Worm (Caenorhabditis elegans): ENCODE results near the gene R07B1.5.

R07B1.5 gene

DNA sequence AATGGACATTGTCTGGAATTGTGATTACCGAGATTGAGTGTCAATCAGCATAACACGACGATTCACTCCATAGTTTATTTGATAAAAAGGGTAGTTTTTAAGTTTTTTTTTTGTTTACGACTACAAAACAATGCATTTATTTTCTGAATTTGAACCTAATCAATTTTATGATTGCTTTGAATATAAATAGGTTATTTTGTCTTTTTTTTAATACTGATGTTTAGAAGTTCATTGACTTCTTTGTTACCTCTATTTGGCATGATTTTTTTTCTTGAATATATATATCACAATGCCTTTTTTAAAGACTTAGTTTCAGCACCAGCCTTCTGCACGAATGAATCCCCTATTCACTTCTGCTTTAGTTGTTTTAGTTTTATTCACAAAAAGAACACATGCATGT, 6.1 kb downstream of the R07B1.5 start, which contains the start of gene R07B1.13:
R07B1.13 (plus strand) TSS at position 301 of the 400 bp plus-strand sequence.
- TF ChIP-seq elt-2 (tag; optimal IDR thresholded peaks at IDR 0.05) (no peak), hlh-17 (GFP tag; optimal IDR thresholded peaks at IDR 0.05; ENCODE audit: borderline replicate concordance) (no peak), efl-3 (GFP tag; optimal IDR thresholded peaks at IDR 0.05) (no peak), mdl-1 (tag; optimal IDR thresholded peaks at IDR 0.05) (no peak), snu-23 (GFP tag; optimal IDR thresholded peaks at IDR 0.05) (no peak), pqm-1 (tag; optimal IDR thresholded peaks at IDR 0.05) (no peak), blmp-1 (tag; optimal IDR thresholded peaks at IDR 0.05) (no peak), nhr-90 (tag; optimal IDR thresholded peaks at IDR 0.05; ENCODE audit: poor library complexity) (no peak), nhr-11 (tag; optimal IDR thresholded peaks at IDR 0.05) (no peak), sox-4 (tag; optimal IDR thresholded peaks at IDR 0.05) (no peak), lin-39 (tag; optimal IDR thresholded peaks at IDR 0.05) (no peak), pag-3 (tag; optimal IDR thresholded peaks at IDR 0.05; ENCODE audit: borderline replicate concordance, insufficient read depth) (no peak), Y116A8C.19 (tag; optimal IDR thresholded peaks at IDR 0.05; ENCODE audit: borderline replicate concordance) (no peak), grh-1 (GFP tag; IDR thresholded peaks at IDR 0.05) (no peak), ztf-11 (tag; optimal IDR thresholded peaks at IDR 0.05) (no peak), nhr-28 (tag; optimal IDR thresholded peaks at IDR 0.05) (no peak), unc-62 (GFP tag; optimal IDR thresholded peaks at IDR 0.05) (no peak), C04F5.9 (tag; optimal IDR thresholded peaks at IDR 0.05) (no peak)

DNA sequence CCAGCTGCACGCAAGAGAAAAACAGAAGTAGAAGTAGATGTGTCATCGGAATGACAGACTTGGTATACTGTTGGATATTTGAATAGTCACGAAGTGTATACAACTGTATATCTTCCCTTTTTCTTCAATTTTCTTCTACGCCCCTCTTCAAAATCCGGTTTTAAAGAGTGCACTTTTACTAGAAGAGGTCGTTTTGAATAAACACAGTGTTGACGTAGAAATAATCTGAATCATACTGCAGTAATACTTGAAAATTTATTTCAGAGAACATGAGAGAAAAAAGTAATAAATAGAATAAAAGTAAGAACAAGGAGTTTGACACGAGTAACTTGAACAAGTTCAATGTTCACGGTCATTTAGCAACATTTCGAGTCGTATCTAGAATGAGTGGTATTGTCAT, 9.2 kb downstream of the R07B1.5 start, which contains the start of gene R07B1.8:
R07B1.8 (minus strand) TSS at position 101 of the 400 bp plus-strand sequence.
- TF ChIP-seq pag-3 (tag; optimal IDR thresholded peaks at IDR 0.05; ENCODE audit: borderline replicate concordance, insufficient read depth) (no peak), lin-13 (GFP tag; optimal IDR thresholded peaks at IDR 0.05) (no peak), aly-2 (tag; optimal IDR thresholded peaks at IDR 0.05) (no peak), ztf-4 (tag; optimal IDR thresholded peaks at IDR 0.05) (no peak), C16A3.4 (tag; optimal IDR thresholded peaks at IDR 0.05) (no peak), tbx-2 (tag; optimal IDR thresholded peaks at IDR 0.05) (no peak), hpl-2 (GFP tag; optimal IDR thresholded peaks at IDR 0.05) (no peak), mdl-1 (tag; optimal IDR thresholded peaks at IDR 0.05) (no peak), lin-35 (GFP tag; optimal IDR thresholded peaks at IDR 0.05) (no peak), snu-23 (GFP tag; optimal IDR thresholded peaks at IDR 0.05) (no peak), unc-62 (GFP tag; optimal IDR thresholded peaks at IDR 0.05) (no peak), vab-15 (tag; optimal IDR thresholded peaks at IDR 0.05) (no peak), nhr-71 (tag; optimal IDR thresholded peaks at IDR 0.05) (no peak), nhr-76 (tag; optimal IDR thresholded peaks at IDR 0.05) (no peak), hlh-17 (GFP tag; optimal IDR thresholded peaks at IDR 0.05; ENCODE audit: borderline replicate concordance) (no peak), ceh-88 (GFP tag; IDR thresholded peaks at IDR 0.05) (no peak), ceh-82 (tag; optimal IDR thresholded peaks at IDR 0.05) (no peak), lsy-2 (tag; optimal IDR thresholded peaks at IDR 0.05) (no peak)

DNA sequence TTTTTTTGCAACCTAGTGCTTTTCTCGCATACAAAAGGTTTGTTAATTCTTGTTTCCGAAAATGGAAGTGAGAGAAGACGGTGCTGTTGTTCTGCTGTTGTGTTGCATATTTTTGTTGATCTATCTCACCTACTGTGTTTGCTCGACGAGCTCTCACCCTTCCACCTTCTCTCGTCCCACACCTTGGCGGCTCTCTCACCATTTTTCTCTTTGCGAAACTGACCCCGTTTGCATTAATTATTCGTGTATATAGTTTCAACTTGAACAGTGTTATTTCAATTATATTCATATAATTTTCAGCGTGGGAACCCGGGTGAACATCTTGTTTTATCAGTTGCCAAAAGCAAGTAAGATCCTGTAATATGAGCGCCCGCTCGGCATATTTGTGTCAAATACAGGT, 13.7 kb downstream of the R07B1.5 start, which contains the start of gene R07B1.9:
R07B1.9 (plus strand) TSS at position 301 of the 400 bp plus-strand sequence.
- TF ChIP-seq efl-1 (optimal IDR thresholded peaks at IDR 0.05) (no peak), efl-1 (GFP tag; optimal IDR thresholded peaks at IDR 0.05 in 1 of 2) (peak in 1 of 2 experiments; percentile 11), isw-1 (GFP tag; IDR thresholded peaks at IDR 0.05) (no peak)

DNA sequence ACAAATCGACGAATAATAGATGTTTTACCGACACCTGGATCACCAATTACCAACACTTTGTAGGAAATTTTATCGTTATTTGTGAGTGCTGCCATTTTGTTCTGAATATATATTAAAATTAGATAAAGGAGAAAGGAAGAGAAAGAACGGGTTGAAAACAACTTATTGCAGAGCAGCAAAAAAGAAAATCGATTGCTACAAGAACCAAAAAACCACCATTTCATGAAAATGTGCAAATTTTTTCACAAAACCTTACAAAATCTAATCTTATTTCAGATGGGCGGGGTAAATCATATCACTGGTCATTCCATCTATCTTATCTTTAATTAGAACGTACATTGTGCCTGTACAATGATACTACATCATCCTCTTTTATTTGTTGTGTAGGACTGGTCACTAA, 18.7 kb downstream of the R07B1.5 start, which contains the start of gene glo-1:
glo-1 (minus strand) TSS at position 101 of the 400 bp plus-strand sequence.
- TF ChIP-seq unc-98 (GFP tag; IDR thresholded peaks at IDR 0.05) (no peak), aha-1 (tag; optimal IDR thresholded peaks at IDR 0.05) (no peak), egl-27 (tag; optimal IDR thresholded peaks at IDR 0.05) (no peak), tlp-1 (tag; optimal IDR thresholded peaks at IDR 0.05) (no peak), nhr-237 (tag; optimal IDR thresholded peaks at IDR 0.05) (no peak), snpc-4 (tag; optimal IDR thresholded peaks at IDR 0.05) (no peak), ceh-8 (GFP tag; optimal IDR thresholded peaks at IDR 0.05) (no peak), hlh-17 (GFP tag; optimal IDR thresholded peaks at IDR 0.05; ENCODE audit: borderline replicate concordance) (no peak), snu-23 (GFP tag; optimal IDR thresholded peaks at IDR 0.05) (no peak), sup-37 (GFP tag; optimal IDR thresholded peaks at IDR 0.05) (no peak), mef-2 (tag; optimal IDR thresholded peaks at IDR 0.05) (no peak), C16A3.4 (tag; optimal IDR thresholded peaks at IDR 0.05) (no peak), ets-5 (GFP tag; IDR thresholded peaks at IDR 0.05) (no peak), fkh-8 (tag; optimal IDR thresholded peaks at IDR 0.05) (no peak), egl-13 (tag; optimal IDR thresholded peaks at IDR 0.05) (no peak)

All from whole organism, L1 larva.